Fruit fly (Drosophila melanogaster) whole organism, embryonic: Measurements from ENCODE around the gene RhoGAP18B.
A peak's percentile ranks its signal among the peaks of the same experiment; 100 is the strongest.

Source experiments
- CG10321 ChIP-seq: fragments of 200-800 bp; sonication (Bioruptor generic); IDR thresholded peaks from 2 replicates; pipeline ENCODE4 v1.3.6; 2022; ENCODE audit warnings: missing biosample characterization, missing genetic modification characterization
- CG10431 ChIP-seq: fragments of 200-800 bp; sonication (Bioruptor generic); optimal IDR thresholded peaks from 3 replicates; lab custom pipeline; 2018; ENCODE audit warnings: missing biosample characterization, mild to moderate bottlenecking, missing genetic modification characterization
- CG10462 ChIP-seq: fragments of 200-800 bp; sonication (Bioruptor generic); optimal IDR thresholded peaks from 2 replicates; lab custom pipeline; 2016; ENCODE audit warnings: missing biosample characterization, missing genetic modification characterization
- CG11085 ChIP-seq: fragments of 200-800 bp; sonication (Bioruptor generic); IDR thresholded peaks from 2 replicates; pipeline ENCODE4 v1.3.6; 2022; ENCODE audit warnings: missing biosample characterization, missing genetic modification characterization
- CG13123 ChIP-seq: fragments of 200-800 bp; sonication (Bioruptor generic); optimal IDR thresholded peaks from 2 replicates; lab custom pipeline; 2016; ENCODE audit warnings: missing biosample characterization, missing genetic modification characterization
- CG14050 ChIP-seq: fragments of 200-800 bp; sonication (Bioruptor generic); IDR thresholded peaks from 3 replicates; pipeline ENCODE4 v1.3.6; 2022; ENCODE audit warnings: missing biosample characterization, missing genetic modification characterization
- CG1529 ChIP-seq: fragments of 200-800 bp; sonication (Bioruptor generic); optimal IDR thresholded peaks from 3 replicates; lab custom pipeline; 2018; ENCODE audit warnings: missing biosample characterization, missing genetic modification characterization
- CG17186 ChIP-seq: fragments of 200-800 bp; sonication (Bioruptor generic); optimal IDR thresholded peaks from 3 replicates; lab custom pipeline; 2017; ENCODE audit warnings: missing biosample characterization, missing genetic modification reagents, missing genetic modification characterization
- CG2202 ChIP-seq: fragments of 200-800 bp; sonication (Bioruptor generic); optimal IDR thresholded peaks from 2 replicates; lab custom pipeline; 2018; ENCODE audit warnings: missing biosample characterization, mild to moderate bottlenecking, missing genetic modification characterization
- CG33213 ChIP-seq: fragments of 200-800 bp; sonication (Bioruptor generic); optimal IDR thresholded peaks from 3 replicates; lab custom pipeline; 2016; ENCODE audit warnings: missing biosample characterization, missing genetic modification characterization
- CG34224 ChIP-seq: fragments of 200-800 bp; sonication (Bioruptor generic); IDR thresholded peaks from 3 replicates; pipeline ENCODE4 v1.3.6; 2022; ENCODE audit warnings: missing biosample characterization, missing genetic modification characterization; ENCODE audit not compliant: partially characterized antibody
- CG6654 ChIP-seq: fragments of 200-800 bp; sonication (Bioruptor generic); optimal IDR thresholded peaks from 2 replicates; lab custom pipeline; 2017; ENCODE audit warnings: missing biosample characterization, mild to moderate bottlenecking, missing genetic modification characterization
- CG9797 ChIP-seq: fragments of 200-800 bp; sonication (Bioruptor generic); optimal IDR thresholded peaks from 3 replicates; lab custom pipeline; 2018; ENCODE audit warnings: missing biosample characterization, mild to moderate bottlenecking, missing genetic modification characterization
- CG9932 ChIP-seq: fragments of 200-800 bp; sonication (Bioruptor generic); IDR thresholded peaks from 2 replicates; pipeline ENCODE4 v1.3.6; 2022; ENCODE audit warnings: missing biosample characterization, missing genetic modification characterization
- CoRest ChIP-seq: fragments of 200-800 bp; sonication (Bioruptor generic); optimal IDR thresholded peaks from 3 replicates; lab custom pipeline; 2018; ENCODE audit warnings: missing biosample characterization, mild to moderate bottlenecking, missing genetic modification characterization, moderate library complexity
- Dad ChIP-seq: fragments of 200-800 bp; sonication (Bioruptor generic); optimal IDR thresholded peaks from 3 replicates; lab custom pipeline; 2016; ENCODE audit warnings: missing biosample characterization, missing genetic modification characterization
- Dll ChIP-seq: fragments of 200-800 bp; sonication (Bioruptor generic); IDR thresholded peaks from 4 replicates; pipeline ENCODE4 v1.3.6; 2022; ENCODE audit warnings: missing biosample characterization, missing genetic modification characterization; ENCODE audit not compliant: partially characterized antibody
- Dref ChIP-seq: fragments of 200-800 bp; sonication (Bioruptor generic); IDR thresholded peaks from 2 replicates; pipeline ENCODE4 v1.3.6; 2022; ENCODE audit warnings: missing biosample characterization, missing genetic modification characterization
- E2f2 ChIP-seq: fragments of 200-800 bp; sonication (Bioruptor generic); IDR thresholded peaks from 2 replicates; pipeline ENCODE4 v1.3.6; 2022; ENCODE audit warnings: missing biosample characterization, missing genetic modification characterization
- Hmr ChIP-seq: fragments of 200-800 bp; sonication (Bioruptor generic); optimal IDR thresholded peaks from 3 replicates; lab custom pipeline; 2017; ENCODE audit warnings: mild to moderate bottlenecking, missing biosample characterization, missing genetic modification reagents, missing genetic modification characterization
- Kr ChIP-seq: fragments of 200-800 bp; sonication (Bioruptor generic); optimal IDR thresholded peaks from 2 replicates; lab custom pipeline; 2017; ENCODE audit warnings: missing biosample characterization, mild to moderate bottlenecking, missing genetic modification characterization
- Lhr ChIP-seq: fragments of 200-800 bp; sonication (Bioruptor generic); optimal IDR thresholded peaks from 3 replicates; lab custom pipeline; 2017; ENCODE audit warnings: mild to moderate bottlenecking, missing biosample characterization, missing genetic modification reagents, missing genetic modification characterization
- Rfx ChIP-seq: fragments of 200-800 bp; sonication (Bioruptor generic); IDR thresholded peaks from 2 replicates; pipeline ENCODE4 v1.3.6; 2022; ENCODE audit warnings: missing biosample characterization, missing genetic modification characterization
- Scr ChIP-seq: fragments of 200-800 bp; sonication (Bioruptor generic); IDR thresholded peaks from 2 replicates; pipeline ENCODE4 v1.3.6; 2022; ENCODE audit warnings: missing biosample characterization, missing genetic modification characterization; ENCODE audit not compliant: partially characterized antibody
- Taf1 ChIP-seq: fragments of 200-800 bp; sonication (Bioruptor generic); IDR thresholded peaks from 2 replicates; pipeline ENCODE4 v1.3.6; 2022; ENCODE audit warnings: missing biosample characterization, missing genetic modification characterization
- abd-A ChIP-seq: fragments of 200-800 bp; sonication (Bioruptor generic); optimal IDR thresholded peaks from 3 replicates; lab custom pipeline; 2019; ENCODE audit warnings: missing biosample characterization, mild to moderate bottlenecking, missing genetic modification characterization, moderate library complexity
- bbx ChIP-seq: fragments of 200-800 bp; sonication (Bioruptor generic); IDR thresholded peaks from 2 replicates; pipeline ENCODE4 v1.3.6; 2022; ENCODE audit warnings: missing biosample characterization, missing genetic modification characterization; ENCODE audit not compliant: partially characterized antibody
- bcd ChIP-seq: fragments of 200-800 bp; sonication (Bioruptor generic); optimal IDR thresholded peaks from 2 replicates; lab custom pipeline; 2017; ENCODE audit warnings: missing biosample characterization, mild to moderate bottlenecking, missing genetic modification characterization
- bowl ChIP-seq: fragments of 200-800 bp; sonication (Bioruptor generic); IDR thresholded peaks from 2 replicates; pipeline ENCODE4 v1.3.6; 2022; ENCODE audit warnings: missing biosample characterization, missing genetic modification characterization
- cad ChIP-seq: fragments of >200 bp; optimal IDR thresholded peaks from 2 replicates; lab custom pipeline; 2017; ENCODE audit warnings: missing biosample characterization, missing genetic modification characterization
- chif ChIP-seq, 2 experiments: fragments of 200-800 bp; sonication (Bioruptor generic); optimal IDR thresholded peaks; 3 replicates each; lab custom pipeline; 2016; ENCODE audit warnings: missing biosample characterization in 2 of 2, missing genetic modification characterization in 2 of 2
- dmrt99B ChIP-seq: fragments of 200-800 bp; sonication (Bioruptor generic); optimal IDR thresholded peaks from 2 replicates; lab custom pipeline; 2018; ENCODE audit warnings: missing biosample characterization, mild to moderate bottlenecking, missing genetic modification characterization, moderate library complexity
- dysf ChIP-seq: fragments of 200-800 bp; sonication (Bioruptor generic); IDR thresholded peaks from 3 replicates; pipeline ENCODE4 v1.3.6; 2022; ENCODE audit warnings: missing biosample characterization, missing genetic modification characterization
- esg ChIP-seq: fragments of 200-800 bp; sonication (Bioruptor generic); conservative IDR thresholded peaks from 2 replicates; pipeline ENCODE4 v1.3.6; 2022; ENCODE audit warnings: missing biosample characterization, missing genetic modification characterization
- ewg ChIP-seq: fragments of 200-800 bp; sonication (Bioruptor generic); optimal IDR thresholded peaks from 3 replicates; lab custom pipeline; 2017; ENCODE audit warnings: mild to moderate bottlenecking, missing biosample characterization, missing genetic modification reagents, missing genetic modification characterization
- fd102C ChIP-seq: fragments of 200-800 bp; sonication (Bioruptor generic); optimal IDR thresholded peaks from 2 replicates; lab custom pipeline; 2018; ENCODE audit warnings: missing biosample characterization, mild to moderate bottlenecking, missing genetic modification characterization, moderate library complexity
- gce ChIP-seq: fragments of 200-800 bp; sonication (Bioruptor generic); IDR thresholded peaks from 3 replicates; pipeline ENCODE4 v1.3.6; 2022; ENCODE audit warnings: missing biosample characterization, missing genetic modification characterization
- kni ChIP-seq: fragments of 200-800 bp; sonication (Bioruptor generic); optimal IDR thresholded peaks from 3 replicates; lab custom pipeline; 2017; ENCODE audit warnings: mild to moderate bottlenecking, missing biosample characterization, missing genetic modification reagents, missing genetic modification characterization
- maf-S ChIP-seq: fragments of 200-800 bp; sonication (Bioruptor generic); optimal IDR thresholded peaks from 2 replicates; lab custom pipeline; 2016; ENCODE audit warnings: missing biosample characterization, missing genetic modification characterization
- nmo ChIP-seq: fragments of 200-800 bp; sonication (Bioruptor generic); optimal IDR thresholded peaks from 2 replicates; lab custom pipeline; 2018; ENCODE audit warnings: missing biosample characterization, mild to moderate bottlenecking, missing genetic modification characterization, moderate library complexity
- pan ChIP-seq, 4 experiments: fragments of >200 bp in 3 of 4; fragments of 200-800 bp in 1 of 4; sonication (Bioruptor generic) in 1 of 4; optimal IDR thresholded peaks in 3 of 4; IDR thresholded peaks in 1 of 4; 2 replicates each; pipeline versions ENCODE4 v1.3.6 to Lab custom; 2017 to 2022; ENCODE audit warnings: missing biosample characterization in 2 of 4, missing genetic modification characterization in 2 of 4, mixed read lengths in 1 of 4
- pita ChIP-seq: fragments of 200-800 bp; sonication (Bioruptor generic); optimal IDR thresholded peaks from 2 replicates; lab custom pipeline; 2017; ENCODE audit warnings: missing biosample characterization, mild to moderate bottlenecking, missing genetic modification characterization
- pzg ChIP-seq: fragments of 200-800 bp; sonication (Bioruptor generic); optimal IDR thresholded peaks from 3 replicates; lab custom pipeline; 2018; ENCODE audit warnings: missing biosample characterization, mild to moderate bottlenecking, missing genetic modification characterization, moderate library complexity
- ro ChIP-seq: fragments of 200-800 bp; sonication (Bioruptor generic); IDR thresholded peaks from 2 replicates; pipeline ENCODE4 v1.3.6; 2022; ENCODE audit warnings: missing biosample characterization, missing genetic modification characterization
- row ChIP-seq: fragments of 200-800 bp; sonication (Bioruptor generic); IDR thresholded peaks from 3 replicates; pipeline ENCODE4 v1.3.6; 2022; ENCODE audit warnings: missing biosample characterization, missing genetic modification characterization
- sna ChIP-seq: fragments of 200-800 bp; sonication (Bioruptor generic); IDR thresholded peaks from 2 replicates; pipeline ENCODE4 v1.3.6; 2022; ENCODE audit warnings: missing biosample characterization, missing genetic modification characterization; ENCODE audit not compliant: partially characterized antibody
- sug ChIP-seq: fragments of 200-800 bp; optimal IDR thresholded peaks from 2 replicates; lab custom pipeline; 2019; ENCODE audit warnings: missing biosample characterization, mild to moderate bottlenecking, missing genetic modification characterization, moderate library complexity
- tio ChIP-seq: fragments of 200-800 bp; sonication (Bioruptor generic); optimal IDR thresholded peaks from 2 replicates; lab custom pipeline; 2017; ENCODE audit warnings: missing biosample characterization, missing genetic modification characterization, inconsistent platforms
- tll ChIP-seq, 2 experiments: fragments of 200-800 bp in 1 of 2; fragments of >200 bp in 1 of 2; sonication (Bioruptor generic) in 1 of 2; optimal IDR thresholded peaks; 2 replicates each; lab custom pipeline; 2017 to 2019; ENCODE audit warnings: missing biosample characterization in 2 of 2, missing genetic modification characterization in 2 of 2, mild to moderate bottlenecking in 1 of 2, moderate library complexity in 1 of 2
- wdn ChIP-seq: fragments of 200-800 bp; sonication (Bioruptor generic); IDR thresholded peaks from 2 replicates; pipeline ENCODE4 v1.3.6; 2022; ENCODE audit warnings: missing biosample characterization, missing genetic modification characterization

The RhoGAP18B gene

DNA sequence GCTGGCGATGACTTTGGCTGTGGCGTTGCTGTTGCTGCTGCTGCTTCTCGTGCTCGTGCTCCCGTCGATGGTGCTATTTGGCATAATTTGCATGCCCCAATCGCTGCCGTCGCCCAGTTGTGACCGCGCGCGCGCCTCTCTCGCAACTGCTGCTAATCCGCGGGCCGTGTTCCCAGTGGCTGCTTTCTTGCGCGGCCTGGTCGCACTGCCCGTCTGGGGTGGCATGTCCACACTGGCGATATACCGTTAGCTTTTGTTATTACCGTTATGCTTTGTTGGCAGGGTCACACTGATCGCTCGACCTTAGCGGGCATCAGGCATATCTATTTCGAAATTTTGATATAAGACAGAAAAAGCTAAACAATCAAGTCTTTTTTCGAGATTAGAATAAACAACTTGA is 34.7 kb upstream of the RhoGAP18B start, which contains the start of gene CG7990 (continued):
- TF ChIP-seq E2f2 (GFP tag; lab: Robert Waterston, UW) (peak; percentile 63), sug (tag; lab: Kevin White, UChicago) (no peak), Dref (GFP tag; lab: Robert Waterston, UW) (peak; percentile 44), CG10431 (GFP tag; lab: Kevin White, UChicago) (no peak), row (GFP tag; lab: Robert Waterston, UW) (no peak; the same call in 2 of the 3 replicates), Taf1 (GFP tag; lab: Robert Waterston, UW) (no peak), CoRest (tag; lab: Kevin White, UChicago) (no peak), abd-A (tag; lab: Kevin White, UChicago) (no peak), dysf (GFP tag; lab: Robert Waterston, UW) (no peak), pita (GFP tag; lab: Kevin White, UChicago) (no peak), Kr (no peak), CG9797 (GFP tag; lab: Kevin White, UChicago) (peak; percentile 66), Rfx (no peak), bcd (GFP tag; lab: Kevin White, UChicago) (peak; percentile 16), CG17186 (GFP tag; lab: Kevin White, UChicago) (peak; percentile 27), chif (GFP tag; optimal IDR thresholded peaks at IDR 0.05; lab: Kevin White, UChicago) (no peak), gce (GFP tag; lab: Robert Waterston, UW) (no peak), pan (optimal IDR thresholded peaks at IDR 0.05; lab: Kevin White, UChicago) (no peak), pan (GFP tag; optimal IDR thresholded peaks at IDR 0.05 in 1 of 2, IDR thresholded peaks at IDR 0.05 in 1 of 2) (no peak), Dad (GFP tag; lab: Kevin White, UChicago) (no peak), CG9932 (GFP tag; lab: Robert Waterston, UW) (no peak), CG33213 (GFP tag; lab: Kevin White, UChicago) (peak; percentile 4), Lhr (GFP tag; lab: Kevin White, UChicago) (peak; percentile 26), bowl (GFP tag; lab: Robert Waterston, UW) (no peak), tio (GFP tag; lab: Kevin White, UChicago) (no peak), CG2202 (tag; lab: Kevin White, UChicago) (no peak), CG10321 (no peak), dmrt99B (tag; lab: Kevin White, UChicago) (no peak), cad (GFP tag; lab: Kevin White, UChicago) (no peak), fd102C (no peak), maf-S (no peak), CG13123 (GFP tag; lab: Kevin White, UChicago) (no peak), tll (GFP tag; optimal IDR thresholded peaks at IDR 0.05; lab: Kevin White, UChicago) (no peak), CG1529 (GFP tag; lab: Kevin White, UChicago) (no peak), pzg (GFP tag; lab: Kevin White, UChicago) (peak; percentile 73), CG10462 (GFP tag; lab: Kevin White, UChicago) (peak; percentile 45), ro (no peak), bbx (GFP tag; lab: Robert Waterston, UW) (peak; percentile 67), CG14050 (GFP tag; lab: Robert Waterston, UW) (no peak), wdn (no peak), CG11085 (GFP tag; lab: Robert Waterston, UW) (no peak), CG34224 (peak; percentile 6; the same call in 1 of the 3 replicates), sna (GFP tag; lab: Robert Waterston, UW) (no peak), esg (GFP tag; lab: Robert Waterston, UW) (no peak), ewg (GFP tag; lab: Kevin White, UChicago) (peak; percentile 86), Scr (GFP tag; lab: Robert Waterston, UW) (no peak), CG6654 (GFP tag; lab: Kevin White, UChicago) (no peak), Dll (GFP tag; lab: Robert Waterston, UW) (peak; percentile 40; the same call in 1 of the 4 replicates), kni (GFP tag; lab: Kevin White, UChicago) (no peak), Hmr (GFP tag; lab: Kevin White, UChicago) (no peak), nmo (GFP tag; lab: Kevin White, UChicago) (no peak)
